Fruit fly (Drosophila melanogaster): Measurements from ENCODE around the gene CG13907.

CG13907 gene

dm6 chr3L:907673-908323 lies 26.0 kb upstream of the CG13907 start (continued):
- peak; percentile 38 for TF ChIP-seq Ets96B (tag; optimal IDR thresholded peaks at IDR 0.05)
- TF ChIP-seq lz (GFP tag; optimal IDR thresholded peaks at IDR 0.05): peak; percentile 50
- no peak for TF ChIP-seq Eip93F (GFP tag; optimal IDR thresholded peaks at IDR 0.05)
- TF ChIP-seq net (GFP tag; optimal IDR thresholded peaks at IDR 0.05): peak; percentile 9
- peak; percentile 40 for TF ChIP-seq CG6792 (GFP tag; optimal IDR thresholded peaks at IDR 0.05)
- peak; percentile 53 for TF ChIP-seq Smox (GFP tag; optimal IDR thresholded peaks at IDR 0.05)
- no peak for TF ChIP-seq CG6854 (GFP tag; optimal IDR thresholded peaks at IDR 0.05)
- peak; percentile 21 for TF ChIP-seq OdsH (GFP tag; optimal IDR thresholded peaks at IDR 0.05)
- TF ChIP-seq Hr4 (GFP tag; optimal IDR thresholded peaks at IDR 0.05): no peak
- TF ChIP-seq Hr39 (GFP tag; optimal IDR thresholded peaks at IDR 0.05): peak; percentile 62
- no peak for TF ChIP-seq eg (GFP tag; IDR thresholded peaks at IDR 0.05)
- TF ChIP-seq CG10669 (GFP tag; optimal IDR thresholded peaks at IDR 0.05): peak; percentile 54
- peak; percentile 52 for TF ChIP-seq CG31627 (GFP tag; optimal IDR thresholded peaks at IDR 0.05)
- TF ChIP-seq Ets21C (GFP tag; optimal IDR thresholded peaks at IDR 0.05): peak; percentile 29
- TF ChIP-seq CG32006 (GFP tag; optimal IDR thresholded peaks at IDR 0.05): no peak
- peak; percentile 2 for TF ChIP-seq spab (GFP tag; optimal IDR thresholded peaks at IDR 0.05)
- TF ChIP-seq CG7368 (GFP tag; optimal IDR thresholded peaks at IDR 0.05): peak; percentile 15
- no peak for TF ChIP-seq Gug (GFP tag; IDR thresholded peaks at IDR 0.05)
- TF ChIP-seq salr (GFP tag; optimal IDR thresholded peaks at IDR 0.05): peak in 1 of 2 experiments; percentile 25
- TF ChIP-seq CG16779 (tag; optimal IDR thresholded peaks at IDR 0.05): peak; percentile 5
- TF ChIP-seq CG6276 (GFP tag; optimal IDR thresholded peaks at IDR 0.05): no peak

dm6 chr3L:904991-905745 lies 23.4 kb upstream of the CG13907 start:
- TF ChIP-seq Eip78C (GFP tag) (peak; percentile 52), CG3032 (tag; optimal IDR thresholded peaks at IDR 0.05) (peak; percentile 17), Hr39 (GFP tag; optimal IDR thresholded peaks at IDR 0.05) (no peak), CG6854 (GFP tag; optimal IDR thresholded peaks at IDR 0.05) (no peak), CG10669 (GFP tag; optimal IDR thresholded peaks at IDR 0.05) (peak; percentile 4), Ets96B (tag; optimal IDR thresholded peaks at IDR 0.05) (peak; percentile 15), CG8632 (GFP tag; optimal IDR thresholded peaks at IDR 0.05) (no peak), Met (GFP tag; optimal IDR thresholded peaks at IDR 0.05) (peak; percentile 40), acj6 (GFP tag; optimal IDR thresholded peaks at IDR 0.05) (peak; percentile 13), CG6792 (GFP tag; optimal IDR thresholded peaks at IDR 0.05) (peak; percentile 5), Smox (GFP tag; optimal IDR thresholded peaks at IDR 0.05) (peak; percentile 28)

dm6 chr3L:904364-904763 lies 22.6 kb upstream of the CG13907 start:
- TF ChIP-seq Blimp-1 (GFP tag; optimal IDR thresholded peaks at IDR 0.05): peak; percentile 4
- TF ChIP-seq CG16779 (tag; optimal IDR thresholded peaks at IDR 0.05): no peak
- TF ChIP-seq CG6854 (GFP tag; optimal IDR thresholded peaks at IDR 0.05): peak; percentile 13
- TF ChIP-seq CG15336 (GFP tag; IDR thresholded peaks at IDR 0.05): 0 out of 2 replicates have a peak, but pooled peaks have one; percentile 19
- TF ChIP-seq topi (GFP tag; optimal IDR thresholded peaks at IDR 0.05): peak; percentile 61
- TF ChIP-seq OdsH (GFP tag; optimal IDR thresholded peaks at IDR 0.05): peak; percentile 50
- TF ChIP-seq Hr4 (GFP tag; optimal IDR thresholded peaks at IDR 0.05): peak; percentile 23
- TF ChIP-seq svp (GFP tag): peak; percentile 76
- peak; percentile 44 for TF ChIP-seq CG34406 (GFP tag; optimal IDR thresholded peaks at IDR 0.05)
- peak; percentile 49 for TF ChIP-seq pdm3 (GFP tag; optimal IDR thresholded peaks at IDR 0.05)
- peak; percentile 17 for TF ChIP-seq CG32006 (GFP tag; optimal IDR thresholded peaks at IDR 0.05)
- TF ChIP-seq Ets21C (GFP tag; optimal IDR thresholded peaks at IDR 0.05): peak; percentile 31
- TF ChIP-seq CG31627 (GFP tag; optimal IDR thresholded peaks at IDR 0.05): peak; percentile 61
- TF ChIP-seq CG6276 (GFP tag; optimal IDR thresholded peaks at IDR 0.05): no peak
- TF ChIP-seq CG11294 (GFP tag; IDR thresholded peaks at IDR 0.05): no peak
- no peak for TF ChIP-seq CG9139 (GFP tag; optimal IDR thresholded peaks at IDR 0.05)
- TF ChIP-seq lz (GFP tag; optimal IDR thresholded peaks at IDR 0.05): peak; percentile 49
- TF ChIP-seq fkh (GFP tag; optimal IDR thresholded peaks at IDR 0.05): no peak
- peak; percentile 58 for TF ChIP-seq Ets96B (tag; optimal IDR thresholded peaks at IDR 0.05)
- peak; percentile 40 for TF ChIP-seq CG8632 (GFP tag; optimal IDR thresholded peaks at IDR 0.05)
- TF ChIP-seq CG11902 (GFP tag; optimal IDR thresholded peaks at IDR 0.05): peak; percentile 23
- TF ChIP-seq Eip78C (GFP tag): peak; percentile 80
- TF ChIP-seq dsx (GFP tag; optimal IDR thresholded peaks at IDR 0.05; ENCODE audit: poor library complexity, severe bottlenecking): no peak
- TF ChIP-seq fd59A (GFP tag; optimal IDR thresholded peaks at IDR 0.05): peak; percentile 22
- no peak for TF ChIP-seq dac (GFP tag; optimal IDR thresholded peaks at IDR 0.05)
- TF ChIP-seq Lpt (GFP tag; optimal IDR thresholded peaks at IDR 0.05): no peak
- TF ChIP-seq Hr38 (GFP tag; optimal IDR thresholded peaks at IDR 0.05): no peak
- TF ChIP-seq Sox102F (GFP tag; optimal IDR thresholded peaks at IDR 0.05): peak; percentile 62
- peak; percentile 58 for TF ChIP-seq Smox (GFP tag; optimal IDR thresholded peaks at IDR 0.05)
- peak; percentile 55 for TF ChIP-seq CG3032 (tag; optimal IDR thresholded peaks at IDR 0.05)
- peak; percentile 52 for TF ChIP-seq acj6 (GFP tag; optimal IDR thresholded peaks at IDR 0.05)
- TF ChIP-seq fd85E (GFP tag; optimal IDR thresholded peaks at IDR 0.05): no peak
